Worm (Caenorhabditis elegans) whole organism, L4/young adult: ENCODE measurements around the gene T05H4.3.

ENCODE experiments used
- dao-5 ChIP-seq: sonication (generic microtip); optimal IDR thresholded peaks from 2 replicates; lab custom pipeline; 2016; ENCODE audit warnings: missing genotype, missing genetic modification characterization, moderate library complexity, missing compliant biosample characterization
- him-1 ChIP-seq: sonication (generic microtip); optimal IDR thresholded peaks from 2 replicates; lab custom pipeline; 2016; ENCODE audit warnings: missing genotype, missing genetic modification reagents, missing genetic modification characterization, missing compliant biosample characterization

ce11 chrV:6424055-6424454 is 18.1 kb upstream of the T05H4.3 start, which contains the start of gene urb-1:
- TF ChIP-seq dao-5 (tag; lab: Kevin White, UChicago) (no peak), him-1 (tag; lab: Kevin White, UChicago) (no peak)
